Worm (Caenorhabditis elegans) whole organism, L4 larva: ENCODE results near the gene pmpl-1.

Source experiments
- D1046.2 ChIP-seq: fragments of 200-800 bp; sonication (Bioruptor generic); IDR thresholded peaks from 2 replicates; pipeline ENCODE4 v1.3.6; 2022; ENCODE audit warnings: missing genetic modification characterization, missing compliant biosample characterization
- F26F4.8 ChIP-seq: fragments of 200-800 bp; sonication (Bioruptor generic); conservative IDR thresholded peaks from 2 replicates; pipeline ENCODE4 v1.3.6; 2022; ENCODE audit warnings: missing genetic modification characterization, missing compliant biosample characterization
- R02D3.7 ChIP-seq: fragments of 150-350 bp; sonication (generic microtip); optimal IDR thresholded peaks from 3 replicates; lab custom pipeline; 2014; ENCODE audit warnings: missing biosample characterization, missing genetic modification characterization
- T20F7.1 ChIP-seq: fragments of 200-800 bp; sonication (Bioruptor generic); optimal IDR thresholded peaks from 2 replicates; lab custom pipeline; 2018; ENCODE audit warnings: mild to moderate bottlenecking, missing genetic modification characterization, missing compliant biosample characterization
- T26A8.4 ChIP-seq: fragments of 200-800 bp; sonication (Bioruptor generic); IDR thresholded peaks from 2 replicates; pipeline ENCODE4 v1.3.6; 2022; ENCODE audit warnings: missing genetic modification characterization, missing compliant biosample characterization
- ZK337.2 ChIP-seq: fragments of 200-800 bp; sonication (Bioruptor generic); IDR thresholded peaks from 2 replicates; pipeline ENCODE4 v1.3.6; 2022; ENCODE audit warnings: missing genetic modification reagents, missing genetic modification characterization, missing compliant biosample characterization
- aha-1 ChIP-seq: fragments of 150-350 bp; peaks from one replicate; lab custom pipeline; 2014; ENCODE audit warnings: missing biosample characterization, missing genetic modification characterization
- daf-16 ChIP-seq, 3 experiments: sonication (generic microtip); optimal IDR thresholded peaks; 2 replicates each; lab custom pipeline; 2016 to 2017; ENCODE audit warnings: missing genetic modification characterization in 3 of 3, missing genetic modification reagents in 3 of 3, mild to moderate bottlenecking in 2 of 3, missing compliant biosample characterization in 2 of 3, missing biosample characterization in 1 of 3, moderate library complexity in 1 of 3
- dpl-1 ChIP-seq: fragments of 150-350 bp; optimal IDR thresholded peaks from 2 replicates; lab custom pipeline; 2014; ENCODE audit warnings: missing biosample characterization, missing genetic modification reagents, missing genetic modification characterization
- hlh-11 ChIP-seq: fragments of 200-800 bp; sonication (Bioruptor generic); optimal IDR thresholded peaks from 2 replicates; lab custom pipeline; 2018; ENCODE audit warnings: mild to moderate bottlenecking, missing genetic modification characterization, missing compliant biosample characterization
- hlh-30 ChIP-seq: sonication (generic microtip); optimal IDR thresholded peaks from 2 replicates; lab custom pipeline; 2017; ENCODE audit warnings: antibody characterized with exemption, mild to moderate bottlenecking, missing genetic modification characterization, missing compliant biosample characterization; ENCODE audit not compliant: insufficient read depth
- lsy-2 ChIP-seq, 2 experiments: fragments of 150-350 bp in 1 of 2; sonication (generic microtip) in 1 of 2; optimal IDR thresholded peaks; 2 replicates each; lab custom pipeline; 2014 to 2017; ENCODE audit warnings: missing biosample characterization in 2 of 2, missing genetic modification characterization in 2 of 2
- madf-9 ChIP-seq: fragments of 200-800 bp; sonication (Bioruptor generic); conservative IDR thresholded peaks from 2 replicates; pipeline ENCODE4 v1.3.6; 2022; ENCODE audit warnings: missing genetic modification reagents, missing genetic modification characterization, missing compliant biosample characterization
- mdl-1 ChIP-seq, 2 experiments: fragments of 150-350 bp in 1 of 2; sonication (generic microtip) in 1 of 2; optimal IDR thresholded peaks; 2 replicates each; lab custom pipeline; 2014 to 2017; ENCODE audit warnings: missing biosample characterization in 2 of 2, missing genetic modification characterization in 2 of 2
- mxl-3 ChIP-seq: fragments of 200-800 bp; sonication (Bioruptor generic); optimal IDR thresholded peaks from 2 replicates; lab custom pipeline; 2018; ENCODE audit warnings: mild to moderate bottlenecking, missing genetic modification characterization, missing compliant biosample characterization
- nhr-25 ChIP-seq: sonication (generic microtip); optimal IDR thresholded peaks from 2 replicates; lab custom pipeline; 2017; ENCODE audit warnings: missing genetic modification characterization, mild to moderate bottlenecking, missing compliant biosample characterization, antibody characterized with exemption, moderate library complexity, borderline replicate concordance; ENCODE audit not compliant: insufficient read depth
- nhr-28 ChIP-seq: fragments of 150-350 bp; optimal IDR thresholded peaks from 2 replicates; lab custom pipeline; 2014; ENCODE audit warnings: missing biosample characterization, missing genetic modification characterization
- nhr-48 ChIP-seq: sonication (generic microtip); optimal IDR thresholded peaks from 2 replicates; lab custom pipeline; 2016; ENCODE audit warnings: mild to moderate bottlenecking, missing genetic modification characterization, missing compliant biosample characterization
- unc-39 ChIP-seq: sonication (generic microtip); optimal IDR thresholded peaks from 2 replicates; lab custom pipeline; 2017; ENCODE audit warnings: missing biosample characterization, missing genetic modification characterization
- unc-62 ChIP-seq, 3 experiments: fragments of 150-350 bp in 1 of 3; sonication (generic microtip); optimal IDR thresholded peaks in 2 of 3; peaks in 1 of 3; 1 replicate in 1 of 3; 2 replicates in 2 of 3; lab custom pipeline; 2014 to 2017; ENCODE audit warnings: missing biosample characterization in 3 of 3, missing genetic modification characterization in 3 of 3, missing genetic modification reagents in 3 of 3, missing genotype in 1 of 3
- zfp-2 ChIP-seq: sonication (generic microtip); optimal IDR thresholded peaks from 2 replicates; lab custom pipeline; 2016; ENCODE audit warnings: mild to moderate bottlenecking, missing genetic modification characterization, missing compliant biosample characterization
- ztf-7 ChIP-seq: fragments of 150-350 bp; optimal IDR thresholded peaks from 2 replicates; lab custom pipeline; 2014; ENCODE audit warnings: missing biosample characterization, missing genetic modification characterization

pmpl-1 gene

ce11 chrX:3837752-3838159, 49.9 kb downstream of the pmpl-1 start:
- peak; percentile 81 for TF ChIP-seq hlh-11 (tag; lab: Kevin White, UChicago)
- TF ChIP-seq zfp-2 (tag; lab: Kevin White, UChicago), result no peak
- peak; percentile 5 for TF ChIP-seq dpl-1 (GFP tag; lab: Kevin White, UChicago)
- peak in 1 of 2 experiments; percentile 17 for TF ChIP-seq mdl-1 (tag; optimal IDR thresholded peaks at IDR 0.05; lab: Kevin White, UChicago)
- TF ChIP-seq ztf-7 (tag; lab: Kevin White, UChicago), result no peak
- TF ChIP-seq nhr-28 (tag; lab: Kevin White, UChicago), result peak; percentile 56
- TF ChIP-seq nhr-25, result peak; percentile 16
- TF ChIP-seq D1046.2 (GFP tag; lab: Robert Waterston, UW), result no peak
- no peak for TF ChIP-seq T20F7.1 (GFP tag; lab: Kevin White, UChicago)
- peak in 1 of 2 experiments; percentile 5 for TF ChIP-seq unc-62 (GFP tag; optimal IDR thresholded peaks at IDR 0.05 in 1 of 2; lab: Kevin White, UChicago)
- TF ChIP-seq unc-62 (tag; optimal IDR thresholded peaks at IDR 0.05; lab: Kevin White, UChicago), result no peak
- TF ChIP-seq T26A8.4 (GFP tag; lab: Robert Waterston, UW), result 0 out of 2 replicates have a peak, but pooled peaks have one; percentile 33
- peak; percentile 84 for TF ChIP-seq nhr-48
- TF ChIP-seq F26F4.8, result no peak
- no peak for TF ChIP-seq R02D3.7
- no peak for TF ChIP-seq daf-16 (GFP tag; optimal IDR thresholded peaks at IDR 0.05; lab: Kevin White, UChicago)
- TF ChIP-seq daf-16 (tag; optimal IDR thresholded peaks at IDR 0.05; lab: Kevin White, UChicago), result no peak
- TF ChIP-seq lsy-2 (tag; optimal IDR thresholded peaks at IDR 0.05; lab: Kevin White, UChicago), result peak in 1 of 2 experiments; percentile 26
- peak; percentile 99 for TF ChIP-seq aha-1 (tag; lab: Kevin White, UChicago)
- no peak for TF ChIP-seq madf-9 (GFP tag; lab: Robert Waterston, UW)
- peak; percentile 53 for TF ChIP-seq mxl-3 (GFP tag; lab: Kevin White, UChicago)
- no peak for TF ChIP-seq unc-39
- TF ChIP-seq ZK337.2, result no peak
- TF ChIP-seq hlh-30 (tag; lab: Kevin White, UChicago), result peak; percentile 31
